Fruit fly (Drosophila melanogaster) whole organism, wandering third instar larva: ENCODE data around the gene cav.

Source experiments
- Abd-B ChIP-seq: fragments of >200 bp; optimal IDR thresholded peaks from 2 replicates; lab custom pipeline; 2017; ENCODE audit warnings: missing biosample characterization, missing genetic modification characterization
- CG32264 ChIP-seq: fragments of 200-800 bp; sonication (Bioruptor generic); optimal IDR thresholded peaks from 2 replicates; lab custom pipeline; 2016; ENCODE audit warnings: missing biosample characterization, missing genetic modification characterization
- CG9705 ChIP-seq: fragments of 200-800 bp; sonication (Bioruptor generic); optimal IDR thresholded peaks from 2 replicates; lab custom pipeline; 2018; ENCODE audit warnings: missing biosample characterization, mild to moderate bottlenecking, missing genetic modification characterization
- CrebA ChIP-seq: fragments of 200-800 bp; sonication (Bioruptor generic); optimal IDR thresholded peaks from 2 replicates; lab custom pipeline; 2016; ENCODE audit warnings: missing biosample characterization, mild to moderate bottlenecking, missing genetic modification characterization, borderline replicate concordance
- Dfd ChIP-seq: fragments of >200 bp; optimal IDR thresholded peaks from 2 replicates; lab custom pipeline; 2017; ENCODE audit warnings: missing biosample characterization, missing genetic modification characterization
- Dif ChIP-seq: fragments of 200-275, 200-300 bp; sonication (Bioruptor generic); optimal IDR thresholded peaks from 2 replicates; lab custom pipeline; 2018; ENCODE audit warnings: missing biosample characterization, missing genetic modification characterization; ENCODE audit not compliant: partially characterized antibody
- GATAd ChIP-seq: sonication (Bioruptor generic); optimal IDR thresholded peaks from 2 replicates; lab custom pipeline; 2016; ENCODE audit warnings: missing biosample characterization, missing genetic modification characterization
- HLH106 ChIP-seq: fragments of 200-800 bp; optimal IDR thresholded peaks from 3 replicates; lab custom pipeline; 2019; ENCODE audit warnings: missing biosample characterization, mild to moderate bottlenecking, missing genetic modification characterization, moderate library complexity
- Hnf4 ChIP-seq: fragments of 200-800 bp; sonication (Bioruptor generic); optimal IDR thresholded peaks from 2 replicates; lab custom pipeline; 2016; ENCODE audit warnings: missing biosample characterization, mild to moderate bottlenecking, missing genetic modification characterization
- Hr78 ChIP-seq: fragments of >200 bp; optimal IDR thresholded peaks from 2 replicates; lab custom pipeline; 2017; ENCODE audit warnings: missing biosample characterization, missing genetic modification characterization
- Hr83 ChIP-seq: fragments of 200-300 bp; sonication (Bioruptor generic); optimal IDR thresholded peaks from 2 replicates; lab custom pipeline; 2016; ENCODE audit warnings: missing biosample characterization, mild to moderate bottlenecking, missing genetic modification characterization, moderate library complexity; ENCODE audit not compliant: poor library complexity, severe bottlenecking
- Jra ChIP-seq: sonication (Bioruptor generic); optimal IDR thresholded peaks from 2 replicates; lab custom pipeline; 2016; ENCODE audit warnings: missing biosample characterization, missing genetic modification characterization
- Myc ChIP-seq: fragments of >200 bp; optimal IDR thresholded peaks from 2 replicates; lab custom pipeline; 2017
- N ChIP-seq: fragments of >200 bp; optimal IDR thresholded peaks from 2 replicates; lab custom pipeline; 2018; ENCODE audit warnings: missing biosample characterization, missing external identifiers, missing genetic modification characterization
- OdsH ChIP-seq: fragments of 200-800 bp; sonication (Bioruptor generic); optimal IDR thresholded peaks from 2 replicates; lab custom pipeline; 2016; ENCODE audit warnings: missing biosample characterization, mild to moderate bottlenecking, missing genetic modification characterization
- Rel ChIP-seq, 2 experiments: fragments of 200-800 bp; sonication (Bioruptor generic) in 1 of 2; optimal IDR thresholded peaks; 2 replicates in 1 of 2; 3 replicates in 1 of 2; lab custom pipeline; 2016 to 2019; ENCODE audit warnings: mild to moderate bottlenecking in 2 of 2, missing biosample characterization in 2 of 2, missing genetic modification characterization in 2 of 2, moderate library complexity in 1 of 2
- Sp1 ChIP-seq: fragments of 200-800 bp; sonication (Bioruptor generic); optimal IDR thresholded peaks from 3 replicates; lab custom pipeline; 2019; ENCODE audit warnings: missing biosample characterization, mild to moderate bottlenecking, missing genetic modification characterization, moderate library complexity
- br ChIP-seq: fragments of 200-800 bp; sonication (Bioruptor generic); optimal IDR thresholded peaks from 2 replicates; lab custom pipeline; 2016; ENCODE audit warnings: missing biosample characterization, missing genetic modification characterization
- brk ChIP-seq: fragments of 200-800 bp; sonication (Bioruptor generic); optimal IDR thresholded peaks from 2 replicates; lab custom pipeline; 2016; ENCODE audit warnings: missing biosample characterization, mild to moderate bottlenecking, missing genetic modification characterization
- dl ChIP-seq, 2 experiments: fragments of 175-275, 200-275 bp in 1 of 2; fragments of 200-275 bp in 1 of 2; sonication (Bioruptor generic); optimal IDR thresholded peaks; lab custom pipeline; 2018; ENCODE audit warnings: mild to moderate bottlenecking in 2 of 2, missing biosample characterization in 2 of 2, missing genetic modification characterization in 2 of 2, moderate library complexity in 2 of 2; ENCODE audit not compliant: partially characterized antibody in 2 of 2, insufficient read depth in 1 of 2
- dmrt93B ChIP-seq: fragments of 200-800 bp; sonication (Bioruptor generic); optimal IDR thresholded peaks from 2 replicates; lab custom pipeline; 2018; ENCODE audit warnings: missing biosample characterization, mild to moderate bottlenecking, missing genetic modification characterization
- dsf ChIP-seq: sonication (Bioruptor generic); optimal IDR thresholded peaks from 2 replicates; lab custom pipeline; 2016; ENCODE audit warnings: missing biosample characterization, missing genetic modification characterization, borderline replicate concordance
- ey ChIP-seq: fragments of 200-800 bp; sonication (Bioruptor generic); optimal IDR thresholded peaks from 2 replicates; lab custom pipeline; 2016; ENCODE audit warnings: missing biosample characterization, missing genetic modification characterization
- foxo ChIP-seq, 2 experiments: fragments of 200-800 bp; sonication (Bioruptor generic); optimal IDR thresholded peaks; 2 replicates in 1 of 2; 3 replicates in 1 of 2; lab custom pipeline; 2016 to 2017; ENCODE audit warnings: missing biosample characterization in 2 of 2, missing genetic modification characterization in 2 of 2
- fru ChIP-seq: fragments of 200-800 bp; sonication (Bioruptor generic); optimal IDR thresholded peaks from 3 replicates; lab custom pipeline; 2016; ENCODE audit warnings: missing biosample characterization, mild to moderate bottlenecking, missing genetic modification characterization
- jim ChIP-seq: fragments of 175-275, 200-325 bp; sonication (Bioruptor generic); optimal IDR thresholded peaks from 2 replicates; lab custom pipeline; 2016; ENCODE audit warnings: missing biosample characterization, mild to moderate bottlenecking, missing genetic modification characterization
- lola ChIP-seq: fragments of >200 bp; optimal IDR thresholded peaks from 2 replicates; lab custom pipeline; 2017; ENCODE audit warnings: missing biosample characterization, missing genetic modification characterization
- pan ChIP-seq: fragments of >200 bp; optimal IDR thresholded peaks from 2 replicates; lab custom pipeline; 2017
- psq ChIP-seq: fragments of 200-800 bp; sonication (Bioruptor generic); optimal IDR thresholded peaks from 3 replicates; lab custom pipeline; 2017; ENCODE audit warnings: missing biosample characterization, mild to moderate bottlenecking, missing genetic modification characterization, moderate library complexity
- rgr ChIP-seq: fragments of 200-800 bp; sonication (Bioruptor generic); optimal IDR thresholded peaks from 3 replicates; lab custom pipeline; 2016; ENCODE audit warnings: missing biosample characterization, mild to moderate bottlenecking, missing genetic modification characterization
- sage ChIP-seq: fragments of 200-800 bp; sonication (Bioruptor generic); optimal IDR thresholded peaks from 2 replicates; lab custom pipeline; 2016; ENCODE audit warnings: missing biosample characterization, mild to moderate bottlenecking, missing genetic modification characterization
- sv ChIP-seq: fragments of 200-800 bp; sonication (Bioruptor generic); optimal IDR thresholded peaks from 3 replicates; lab custom pipeline; 2016; ENCODE audit warnings: missing biosample characterization, missing genetic modification characterization
- woc ChIP-seq: sonication (Bioruptor generic); optimal IDR thresholded peaks from 2 replicates; lab custom pipeline; 2016; ENCODE audit warnings: missing biosample characterization, mild to moderate bottlenecking, missing genetic modification characterization

The cav gene

dm6 chr3R:24233366-24234161, 12.7 kb downstream of the cav start:
- no peak for TF ChIP-seq Rel (GFP tag; optimal IDR thresholded peaks at IDR 0.05; lab: Kevin White, UChicago)
- TF ChIP-seq Rel (tag; optimal IDR thresholded peaks at IDR 0.05; lab: Kevin White, UChicago) = peak; percentile 90
- no peak for TF ChIP-seq fru (GFP tag; lab: Kevin White, UChicago)
- peak; percentile 86 for TF ChIP-seq psq

DNA sequence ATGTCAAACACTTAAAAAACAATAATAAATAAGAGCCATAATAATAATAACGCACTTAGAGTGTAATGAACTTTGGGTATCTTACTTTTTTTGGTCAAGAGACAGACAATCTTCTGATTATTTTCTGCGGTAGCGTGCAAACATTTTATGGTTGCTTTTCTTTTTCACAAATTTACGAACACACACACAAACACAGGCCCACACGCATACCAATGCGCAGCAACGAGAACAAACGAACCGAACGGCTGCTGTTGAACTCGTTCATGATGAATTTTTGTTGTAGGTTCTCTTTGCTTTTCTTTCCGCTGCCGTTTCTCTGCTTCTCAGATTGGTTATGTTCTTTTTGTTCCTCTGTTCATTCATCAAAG, 13.2 kb downstream of the cav start:
- no peak for TF ChIP-seq HLH106 (tag; lab: Kevin White, UChicago)
- no peak for TF ChIP-seq Sp1
- TF ChIP-seq Hnf4 = no peak
- TF ChIP-seq OdsH (GFP tag; lab: Kevin White, UChicago) = no peak
- TF ChIP-seq sv = no peak
- TF ChIP-seq psq = peak; percentile 69
- no peak for TF ChIP-seq GATAd (GFP tag; lab: Kevin White, UChicago)
- no peak for TF ChIP-seq dsf (GFP tag; lab: Kevin White, UChicago)
- TF ChIP-seq CrebA (GFP tag; lab: Kevin White, UChicago) = no peak
- TF ChIP-seq Rel (GFP tag; optimal IDR thresholded peaks at IDR 0.05; lab: Kevin White, UChicago) = no peak
- peak; percentile 7 for TF ChIP-seq Rel (tag; optimal IDR thresholded peaks at IDR 0.05; lab: Kevin White, UChicago)
- no peak for TF ChIP-seq dl (GFP tag; optimal IDR thresholded peaks at IDR 0.05; lab: Kevin White, UChicago; ENCODE audit: insufficient read depth in 1 of 2, partially characterized antibody in 2 of 2)

DNA sequence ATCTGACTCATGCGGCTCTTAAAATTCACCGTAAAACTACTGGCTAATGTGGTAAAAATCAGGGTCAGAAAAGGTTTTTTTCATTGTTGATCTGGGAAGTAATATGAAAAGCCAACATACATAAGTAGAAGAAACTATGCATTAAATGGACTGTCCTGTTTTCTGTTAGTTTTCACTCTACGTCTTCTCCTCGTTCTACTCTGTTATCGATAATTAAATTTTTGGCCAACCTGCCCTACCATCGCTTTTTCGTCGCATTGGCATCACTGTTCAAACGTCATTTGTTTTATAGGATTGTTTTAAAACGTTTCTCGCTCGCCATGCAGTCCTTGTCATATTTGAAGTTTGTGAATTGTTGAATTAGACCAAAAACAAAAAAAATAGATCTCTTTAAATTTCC, 13.8 kb downstream of the cav start:
- peak; percentile 54 for TF ChIP-seq psq
- no peak for TF ChIP-seq Sp1
- no peak for TF ChIP-seq HLH106 (tag; lab: Kevin White, UChicago)
- no peak for TF ChIP-seq woc

- TF ChIP-seq br (GFP tag; lab: Kevin White, UChicago) (no peak), Rel (GFP tag; optimal IDR thresholded peaks at IDR 0.05; lab: Kevin White, UChicago) (no peak), Rel (tag; optimal IDR thresholded peaks at IDR 0.05; lab: Kevin White, UChicago) (no peak), sv (peak; percentile 7), ey (GFP tag; lab: Kevin White, UChicago) (peak; percentile 23), CG9705 (peak; percentile 10), psq (peak; percentile 24), Hr83 (GFP tag; lab: Kevin White, UChicago) (peak; percentile 60), N (peak; percentile 82)
These were observed 31.6 kb downstream of the cav start, which contains the start of gene beta-PheRS for dm6 chr3R:24252494-24252893. TSS of gene beta-PheRS (minus strand) at chr3R:24252679.

DNA sequence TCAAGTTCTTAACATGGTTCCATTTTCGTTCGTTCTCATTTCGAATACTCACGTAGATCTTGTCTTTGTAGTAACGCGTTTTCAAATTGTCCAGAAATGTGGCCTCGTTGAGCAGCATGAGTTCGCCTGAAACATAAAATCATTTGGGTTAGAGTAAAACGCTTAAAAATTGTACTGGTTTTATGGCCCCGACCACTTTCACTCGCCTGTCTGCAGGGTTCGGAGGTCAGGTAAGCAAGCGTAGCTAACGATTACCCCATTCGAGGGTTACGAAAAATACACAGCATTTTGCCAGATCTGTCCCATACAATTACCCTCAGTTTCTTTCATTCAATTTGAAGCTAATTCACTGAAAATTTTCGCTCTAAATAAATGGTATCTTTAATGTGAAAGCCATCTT, 37.4 kb downstream of the cav start:
- no peak for TF ChIP-seq foxo (GFP tag; optimal IDR thresholded peaks at IDR 0.05; lab: Kevin White, UChicago)
- no peak for TF ChIP-seq pan
- no peak for TF ChIP-seq brk (GFP tag; lab: Kevin White, UChicago)
- no peak for TF ChIP-seq rgr (GFP tag; lab: Kevin White, UChicago)
- TF ChIP-seq CrebA (GFP tag; lab: Kevin White, UChicago) = no peak
- no peak for TF ChIP-seq Dfd (GFP tag; lab: Kevin White, UChicago)

dm6 chr3R:24259278-24260040, 38.6 kb downstream of the cav start:
- TF ChIP-seq N = no peak
- TF ChIP-seq sage (GFP tag; lab: Kevin White, UChicago) = peak; percentile 85
- TF ChIP-seq brk (GFP tag; lab: Kevin White, UChicago) = peak; percentile 82
- peak; percentile 66 for TF ChIP-seq Hr83 (GFP tag; lab: Kevin White, UChicago)
- peak; percentile 95 for TF ChIP-seq br (GFP tag; lab: Kevin White, UChicago)
- TF ChIP-seq Hr78 = no peak
- no peak for TF ChIP-seq Abd-B (GFP tag; lab: Kevin White, UChicago)
- TF ChIP-seq GATAd (GFP tag; lab: Kevin White, UChicago) = peak; percentile 41
- peak; percentile 90 for TF ChIP-seq Hnf4
- TF ChIP-seq woc = peak; percentile 81
- peak; percentile 90 for TF ChIP-seq CG32264 (GFP tag; lab: Kevin White, UChicago)
- TF ChIP-seq Myc = no peak
- peak; percentile 96 for TF ChIP-seq OdsH (GFP tag; lab: Kevin White, UChicago)
- TF ChIP-seq dsf (GFP tag; lab: Kevin White, UChicago) = peak; percentile 43
- peak; percentile 93 to 97 for TF ChIP-seq foxo (GFP tag; optimal IDR thresholded peaks at IDR 0.05; lab: Kevin White, UChicago)
- TF ChIP-seq Dif (GFP tag; lab: Kevin White, UChicago) = peak; percentile 96
- TF ChIP-seq Jra (GFP tag; lab: Kevin White, UChicago) = peak; percentile 64
- TF ChIP-seq dmrt93B (GFP tag; lab: Kevin White, UChicago) = no peak
- TF ChIP-seq dl (GFP tag; optimal IDR thresholded peaks at IDR 0.05; lab: Kevin White, UChicago; ENCODE audit: insufficient read depth in 1 of 2, partially characterized antibody in 2 of 2) = peak; percentile 92 to 96
- TF ChIP-seq jim (GFP tag; lab: Kevin White, UChicago) = no peak
- no peak for TF ChIP-seq lola (GFP tag; lab: Kevin White, UChicago)
- TF ChIP-seq rgr (GFP tag; lab: Kevin White, UChicago) = peak; percentile 98
- TF ChIP-seq psq = peak; percentile 93
- TF ChIP-seq pan = no peak
- TF ChIP-seq CG9705 = peak; percentile 5
- TF ChIP-seq fru (GFP tag; lab: Kevin White, UChicago) = peak; percentile 96
- peak; percentile 97 for TF ChIP-seq ey (GFP tag; lab: Kevin White, UChicago)
